Worm (Caenorhabditis elegans) whole organism, young adult: ENCODE results near the gene F14F7.4.

Experiments used
- B0019.2 ChIP-seq: fragments of 200-800 bp; sonication (Bioruptor generic); conservative IDR thresholded peaks from 2 replicates; pipeline ENCODE4 v1.3.6; 2022; ENCODE audit warnings: missing genetic modification reagents, missing genetic modification characterization, missing compliant biosample characterization
- B0035.1 ChIP-seq: sonication (generic microtip); optimal IDR thresholded peaks from 2 replicates; lab custom pipeline; 2016; ENCODE audit warnings: missing genetic modification characterization, mild to moderate bottlenecking, missing compliant biosample characterization, missing genotype, missing genetic modification reagents
- B0261.1 ChIP-seq: sonication (generic microtip); optimal IDR thresholded peaks from 2 replicates; lab custom pipeline; 2016; ENCODE audit warnings: mild to moderate bottlenecking, missing genetic modification characterization, moderate library complexity, missing compliant biosample characterization
- C06A6.2 ChIP-seq: fragments of 200-800 bp; sonication (Bioruptor generic); conservative IDR thresholded peaks from 2 replicates; pipeline ENCODE4 v1.3.6; 2022; ENCODE audit warnings: missing genetic modification characterization, missing compliant biosample characterization
- C17E4.6 ChIP-seq: fragments of 200-800 bp; sonication (Bioruptor generic); IDR thresholded peaks from 2 replicates; pipeline ENCODE4 v1.3.6; 2022; ENCODE audit warnings: missing genetic modification reagents, missing genetic modification characterization, missing compliant biosample characterization
- F10E7.11 ChIP-seq: sonication (generic microtip); optimal IDR thresholded peaks from 2 replicates; lab custom pipeline; 2017; ENCODE audit warnings: mild to moderate bottlenecking, missing genetic modification characterization, moderate library complexity, missing compliant biosample characterization
- F22D6.2 ChIP-seq: sonication (generic microtip); optimal IDR thresholded peaks from 2 replicates; lab custom pipeline; 2016; ENCODE audit warnings: mild to moderate bottlenecking, missing genetic modification characterization, missing compliant biosample characterization
- F23B12.7 ChIP-seq: sonication (generic microtip); optimal IDR thresholded peaks from 2 replicates; lab custom pipeline; 2017; ENCODE audit warnings: missing genetic modification characterization, mild to moderate bottlenecking, missing compliant biosample characterization, antibody characterized with exemption, moderate library complexity; ENCODE audit not compliant: insufficient read depth
- F33H1.4 ChIP-seq: fragments of 200-800 bp; sonication (Bioruptor generic); IDR thresholded peaks from 2 replicates; pipeline ENCODE4 v1.3.6; 2022; ENCODE audit warnings: missing genetic modification reagents, missing genetic modification characterization, missing compliant biosample characterization
- F37B4.10 ChIP-seq: fragments of 200-800 bp; sonication (Bioruptor generic); IDR thresholded peaks from 2 replicates; pipeline ENCODE4 v1.3.6; 2022; ENCODE audit warnings: missing genetic modification characterization, missing compliant biosample characterization
- F52B5.7 ChIP-seq: sonication (generic microtip); optimal IDR thresholded peaks from 2 replicates; lab custom pipeline; 2016; ENCODE audit warnings: mild to moderate bottlenecking, missing genetic modification characterization, missing compliant biosample characterization
- F57C9.4 ChIP-seq: sonication (generic microtip); optimal IDR thresholded peaks from 2 replicates; lab custom pipeline; 2017; ENCODE audit warnings: mild to moderate bottlenecking, missing genetic modification characterization, missing compliant biosample characterization
- K12H6.12 ChIP-seq: fragments of 200-800 bp; sonication (Bioruptor generic); optimal IDR thresholded peaks from 2 replicates; lab custom pipeline; 2018; ENCODE audit warnings: mild to moderate bottlenecking, missing genetic modification characterization, missing compliant biosample characterization
- T07F8.4 ChIP-seq: sonication (generic microtip); optimal IDR thresholded peaks from 2 replicates; lab custom pipeline; 2016; ENCODE audit warnings: mild to moderate bottlenecking, missing genetic modification characterization, moderate library complexity, missing compliant biosample characterization
- Y53F4B.3 ChIP-seq: fragments of 200-800 bp; sonication (Bioruptor generic); IDR thresholded peaks from 2 replicates; pipeline ENCODE4 v1.3.6; 2022; ENCODE audit warnings: missing genetic modification reagents, missing genetic modification characterization, missing compliant biosample characterization
- Y56A3A.18 ChIP-seq: fragments of 200-800 bp; sonication (Bioruptor generic); IDR thresholded peaks from 2 replicates; pipeline ENCODE4 v1.3.6; 2022; ENCODE audit warnings: missing genetic modification reagents, missing genetic modification characterization, missing compliant biosample characterization
- Y79H2A.3 ChIP-seq: fragments of 200-800 bp; sonication (Bioruptor generic); conservative IDR thresholded peaks from 2 replicates; pipeline ENCODE4 v1.3.6; 2022; ENCODE audit warnings: missing genetic modification reagents, missing genetic modification characterization, missing compliant biosample characterization
- ZK185.1 ChIP-seq: sonication (generic microtip); optimal IDR thresholded peaks from 2 replicates; lab custom pipeline; 2016; ENCODE audit warnings: mild to moderate bottlenecking, missing genetic modification characterization, missing compliant biosample characterization; ENCODE audit not compliant: poor library complexity, severe bottlenecking
- ama-1 ChIP-seq, 3 experiments: fragments of 150-350 bp in 1 of 3; sonication (generic microtip) in 2 of 3; optimal IDR thresholded peaks; 2 replicates each; lab custom pipeline; 2014 to 2018; ENCODE audit warnings: missing biosample characterization in 2 of 3, missing genetic modification characterization in 2 of 3, missing genetic modification reagents in 2 of 3
- athp-1 ChIP-seq: sonication (generic microtip); optimal IDR thresholded peaks from 2 replicates; lab custom pipeline; 2017; ENCODE audit warnings: mild to moderate bottlenecking, missing genetic modification characterization, missing compliant biosample characterization
- attf-5 ChIP-seq: fragments of 200-800 bp; sonication (Bioruptor generic); optimal IDR thresholded peaks from 2 replicates; lab custom pipeline; 2018; ENCODE audit warnings: mild to moderate bottlenecking, missing genetic modification characterization, missing compliant biosample characterization
- ceh-100 ChIP-seq: fragments of 200-800 bp; sonication (Bioruptor generic); IDR thresholded peaks from 2 replicates; pipeline ENCODE4 v1.3.6; 2022; ENCODE audit warnings: missing genetic modification reagents, missing genetic modification characterization, missing compliant biosample characterization
- ceh-79 ChIP-seq: sonication (generic microtip); optimal IDR thresholded peaks from 2 replicates; lab custom pipeline; 2017; ENCODE audit warnings: mild to moderate bottlenecking, missing genetic modification characterization, missing compliant biosample characterization
- ceh-91 ChIP-seq: fragments of 200-800 bp; sonication (Bioruptor generic); IDR thresholded peaks from 2 replicates; pipeline ENCODE4 v1.3.6; 2022; ENCODE audit warnings: missing genetic modification reagents, missing genetic modification characterization, missing compliant biosample characterization
- chd-7 ChIP-seq: sonication (generic microtip); optimal IDR thresholded peaks from 2 replicates; lab custom pipeline; 2016; ENCODE audit warnings: mild to moderate bottlenecking, missing genetic modification characterization, moderate library complexity, missing compliant biosample characterization
- dpff-1 ChIP-seq: sonication (generic microtip); optimal IDR thresholded peaks from 2 replicates; lab custom pipeline; 2017; ENCODE audit warnings: mild to moderate bottlenecking, missing genetic modification characterization, missing compliant biosample characterization
- efl-1 ChIP-seq: fragments of 150-350 bp; optimal IDR thresholded peaks from 2 replicates; lab custom pipeline; 2014; ENCODE audit warnings: missing biosample characterization, missing genetic modification reagents, missing genetic modification characterization
- egl-18 ChIP-seq: fragments of 200-800 bp; sonication (Bioruptor generic); IDR thresholded peaks from 2 replicates; pipeline ENCODE4 v1.3.6; 2022; ENCODE audit warnings: missing genetic modification reagents, missing genetic modification characterization, missing compliant biosample characterization
- egl-44 ChIP-seq: fragments of 200-800 bp; sonication (Bioruptor generic); IDR thresholded peaks from 2 replicates; pipeline ENCODE4 v1.3.6; 2022; ENCODE audit warnings: missing genetic modification reagents, missing genetic modification characterization, missing compliant biosample characterization
- hmg-20 ChIP-seq: fragments of 200-800 bp; sonication (Bioruptor generic); IDR thresholded peaks from 2 replicates; pipeline ENCODE4 v1.3.6; 2022; ENCODE audit warnings: missing genetic modification reagents, missing genetic modification characterization, missing compliant biosample characterization
- hsf-1 ChIP-seq: fragments of 200-800 bp; sonication (Bioruptor generic); IDR thresholded peaks from 2 replicates; pipeline ENCODE4 v1.3.6; 2022; ENCODE audit warnings: missing genetic modification reagents, missing genetic modification characterization, missing compliant biosample characterization
- lag-1 ChIP-seq: fragments of 200-800 bp; sonication (Bioruptor generic); IDR thresholded peaks from 2 replicates; pipeline ENCODE4 v1.3.6; 2022; ENCODE audit warnings: missing genetic modification reagents, missing genetic modification characterization, missing compliant biosample characterization
- let-607 ChIP-seq, 2 experiments: fragments of 200-800 bp in 1 of 2; sonication (Bioruptor generic) in 1 of 2; sonication (generic microtip) in 1 of 2; optimal IDR thresholded peaks; 2 replicates each; lab custom pipeline; 2016 to 2018; ENCODE audit warnings: mild to moderate bottlenecking in 2 of 2, missing compliant biosample characterization in 2 of 2, missing genetic modification characterization in 2 of 2, moderate library complexity in 2 of 2, missing genotype in 1 of 2
- lin-54 ChIP-seq: fragments of 200-800 bp; sonication (Bioruptor generic); optimal IDR thresholded peaks from 2 replicates; lab custom pipeline; 2018; ENCODE audit warnings: mild to moderate bottlenecking, missing genetic modification characterization, missing compliant biosample characterization
- lir-1 ChIP-seq: fragments of 200-800 bp; sonication (Bioruptor generic); conservative IDR thresholded peaks from 2 replicates; pipeline ENCODE4 v1.3.6; 2022; ENCODE audit warnings: missing genetic modification reagents, missing genetic modification characterization, missing compliant biosample characterization
- lsl-1 ChIP-seq: fragments of 200-800 bp; sonication (Bioruptor generic); optimal IDR thresholded peaks from 2 replicates; lab custom pipeline; 2018; ENCODE audit warnings: mild to moderate bottlenecking, missing genetic modification characterization, moderate library complexity, missing compliant biosample characterization
- madf-10 ChIP-seq: sonication (generic microtip); optimal IDR thresholded peaks from 2 replicates; lab custom pipeline; 2016; ENCODE audit warnings: mild to moderate bottlenecking, missing genetic modification characterization, missing compliant biosample characterization
- mel-28 ChIP-seq: sonication (generic microtip); optimal IDR thresholded peaks from 2 replicates; lab custom pipeline; 2016; ENCODE audit warnings: borderline replicate concordance, mild to moderate bottlenecking, missing genetic modification characterization, missing compliant biosample characterization
- nfyb-1 ChIP-seq: fragments of 200-800 bp; sonication (Bioruptor generic); IDR thresholded peaks from 2 replicates; pipeline ENCODE4 v1.3.6; 2022; ENCODE audit warnings: missing genetic modification reagents, missing genetic modification characterization, missing compliant biosample characterization
- nhr-179 ChIP-seq: sonication (generic microtip); optimal IDR thresholded peaks from 2 replicates; lab custom pipeline; 2016; ENCODE audit warnings: mild to moderate bottlenecking, missing genetic modification characterization, missing compliant biosample characterization
- nhr-27 ChIP-seq: fragments of 200-800 bp; sonication (Bioruptor generic); optimal IDR thresholded peaks from 2 replicates; lab custom pipeline; 2018; ENCODE audit warnings: mild to moderate bottlenecking, missing genetic modification characterization, moderate library complexity, missing compliant biosample characterization
- repo-1 ChIP-seq: sonication (generic microtip); optimal IDR thresholded peaks from 2 replicates; lab custom pipeline; 2017; ENCODE audit warnings: mild to moderate bottlenecking, missing genetic modification characterization, missing compliant biosample characterization
- sea-2 ChIP-seq: fragments of 200-800 bp; sonication (Bioruptor generic); IDR thresholded peaks from 2 replicates; pipeline ENCODE4 v1.3.6; 2022; ENCODE audit warnings: missing genetic modification characterization, missing compliant biosample characterization
- tbp1 ChIP-seq: fragments of 200-800 bp; sonication (Bioruptor generic); optimal IDR thresholded peaks from 2 replicates; lab custom pipeline; 2018; ENCODE audit warnings: mild to moderate bottlenecking, missing genetic modification characterization, missing compliant biosample characterization
- tlf-1 ChIP-seq: fragments of 200-800 bp; sonication (Bioruptor generic); optimal IDR thresholded peaks from 2 replicates; lab custom pipeline; 2018; ENCODE audit warnings: mild to moderate bottlenecking, missing genetic modification characterization, missing compliant biosample characterization
- zfh-2 ChIP-seq: fragments of 200-800 bp; sonication (Bioruptor generic); conservative IDR thresholded peaks from 2 replicates; pipeline ENCODE4 v1.3.6; 2022; ENCODE audit warnings: missing genetic modification reagents, missing genetic modification characterization, missing compliant biosample characterization
- ztf-26 ChIP-seq: sonication (generic microtip); optimal IDR thresholded peaks from 2 replicates; lab custom pipeline; 2017; ENCODE audit warnings: missing genetic modification characterization, missing compliant biosample characterization

The F14F7.4 gene

DNA sequence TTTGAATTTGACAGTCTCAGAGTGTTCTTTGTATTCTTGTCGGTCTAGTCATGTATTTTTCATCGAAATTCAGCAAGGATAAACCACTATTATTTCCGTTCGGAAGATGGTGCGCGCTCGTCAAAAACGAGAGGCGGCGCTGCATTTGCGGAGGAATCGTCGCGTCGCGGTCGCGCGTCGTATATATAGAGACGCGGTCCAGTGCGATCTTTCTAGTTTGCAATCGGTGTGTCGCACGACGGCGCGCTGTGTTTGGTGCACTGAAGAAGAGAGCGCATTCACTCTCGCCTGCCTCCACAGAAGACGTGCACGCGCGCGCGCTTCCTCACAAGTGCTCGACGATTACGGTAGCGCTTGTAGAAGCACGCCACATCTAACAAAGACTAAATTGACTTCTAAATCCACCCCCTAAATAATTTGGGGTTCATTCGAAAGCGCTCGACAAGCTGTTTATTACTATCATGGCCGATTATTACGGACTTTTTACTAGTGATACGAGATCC is 41.1 kb upstream of the F14F7.4 start, which contains the start of gene Y39E4B.6:
Gene Y39E4B.6, plus strand, starts transcription at position 209 of the 503 bp plus-strand sequence.
- TF ChIP-seq ceh-100 (GFP tag; lab: Robert Waterston, UW): peak; percentile 62
- TF ChIP-seq ztf-26: peak; percentile 96
- peak; percentile 28 for TF ChIP-seq mel-28 (tag; lab: Kevin White, UChicago)
- TF ChIP-seq lir-1 (GFP tag; lab: Robert Waterston, UW): peak; percentile 95
- 0 out of 2 replicates have a peak, but pooled peaks have one; percentile 10 for TF ChIP-seq B0019.2 (GFP tag; lab: Robert Waterston, UW)
- TF ChIP-seq hmg-20: no peak; the same call in 1 of the 2 replicates
- peak; percentile 87 for TF ChIP-seq egl-18 (GFP tag; lab: Robert Waterston, UW)
- no peak for TF ChIP-seq nhr-179 (tag; lab: Kevin White, UChicago)
- TF ChIP-seq tlf-1 (GFP tag; lab: Kevin White, UChicago): peak; percentile 84
- TF ChIP-seq repo-1 (tag; lab: Kevin White, UChicago): peak; percentile 59
- TF ChIP-seq F37B4.10 (GFP tag; lab: Robert Waterston, UW): 0 out of 2 replicates have a peak, but pooled peaks have one; percentile 88
- peak; percentile 11 for TF ChIP-seq lsl-1 (GFP tag; lab: Kevin White, UChicago)
- peak; percentile 81 for TF ChIP-seq F23B12.7 (tag; lab: Kevin White, UChicago)
- peak; percentile 27 for TF ChIP-seq F57C9.4 (tag; lab: Kevin White, UChicago)
- peak; percentile 99 for TF ChIP-seq K12H6.12 (tag; lab: Kevin White, UChicago)
- TF ChIP-seq egl-44 (GFP tag; lab: Robert Waterston, UW): peak; percentile 77
- TF ChIP-seq nfyb-1 (GFP tag; lab: Robert Waterston, UW): peak; percentile 96
- peak; percentile 99 for TF ChIP-seq zfh-2 (GFP tag; lab: Robert Waterston, UW)
- TF ChIP-seq tbp1: peak; percentile 78
- peak; percentile 86 for TF ChIP-seq ZK185.1
- peak; percentile 96 for TF ChIP-seq madf-10 (tag; lab: Kevin White, UChicago)
- TF ChIP-seq B0261.1 (tag; lab: Kevin White, UChicago): peak; percentile 31
- no peak for TF ChIP-seq ceh-79 (tag; lab: Kevin White, UChicago)
- TF ChIP-seq F33H1.4 (GFP tag; lab: Robert Waterston, UW): peak; percentile 34; the same call in 1 of the 2 replicates
- TF ChIP-seq C17E4.6 (GFP tag; lab: Robert Waterston, UW): peak; percentile 78
- TF ChIP-seq hsf-1 (GFP tag; lab: Robert Waterston, UW): 0 out of 2 replicates have a peak, but pooled peaks have one; percentile 55
- TF ChIP-seq Y56A3A.18 (GFP tag; lab: Robert Waterston, UW): no peak
- TF ChIP-seq sea-2 (GFP tag; lab: Robert Waterston, UW): peak; percentile 64; the same call in 1 of the 2 replicates
- TF ChIP-seq T07F8.4: peak; percentile 68
- no peak for TF ChIP-seq efl-1 (GFP tag; lab: Kevin White, UChicago)
- TF ChIP-seq dpff-1 (tag; lab: Kevin White, UChicago): no peak
- peak; percentile 29 for TF ChIP-seq nhr-27 (tag; lab: Kevin White, UChicago)
- peak; percentile 82 for TF ChIP-seq lin-54 (GFP tag; lab: Kevin White, UChicago)
- peak; percentile 96 for TF ChIP-seq chd-7 (tag; lab: Kevin White, UChicago)
- peak; percentile 98 for TF ChIP-seq athp-1 (tag; lab: Kevin White, UChicago)
- TF ChIP-seq F52B5.7: peak; percentile 94
- TF ChIP-seq ama-1 (optimal IDR thresholded peaks at IDR 0.05; lab: Kevin White, UChicago): peak; percentile 95
- TF ChIP-seq ama-1 (GFP tag; optimal IDR thresholded peaks at IDR 0.05; lab: Kevin White, UChicago): no peak
- TF ChIP-seq Y79H2A.3 (GFP tag; lab: Robert Waterston, UW): peak; percentile 72; the same call in 1 of the 2 replicates
- TF ChIP-seq B0035.1 (tag; lab: Kevin White, UChicago): peak; percentile 73
- peak; percentile 63 for TF ChIP-seq F22D6.2 (tag; lab: Kevin White, UChicago)
- TF ChIP-seq ceh-91 (GFP tag; lab: Robert Waterston, UW): 0 out of 2 replicates have a peak, but pooled peaks have one; percentile 34
- TF ChIP-seq Y53F4B.3 (GFP tag; lab: Robert Waterston, UW): no peak
- no peak for TF ChIP-seq lag-1 (GFP tag; lab: Robert Waterston, UW)
- TF ChIP-seq F10E7.11: peak; percentile 10
- peak; percentile 58 to 78 for TF ChIP-seq let-607 (tag; optimal IDR thresholded peaks at IDR 0.05; lab: Kevin White, UChicago)
- peak; percentile 90 for TF ChIP-seq C06A6.2 (GFP tag; lab: Robert Waterston, UW)
- peak; percentile 98 for TF ChIP-seq attf-5 (GFP tag; lab: Kevin White, UChicago)
